Worm (Caenorhabditis elegans) whole organism, L2 larva: ENCODE results near the gene cest-6.

Experiments
- C34F6.9 ChIP-seq: fragments of 150-350 bp; optimal IDR thresholded peaks from 2 replicates; lab custom pipeline; 2014; ENCODE audit warnings: missing biosample characterization, missing genetic modification characterization
- R02D3.7 ChIP-seq: fragments of 150-350 bp; optimal IDR thresholded peaks from 2 replicates; lab custom pipeline; 2014; ENCODE audit warnings: missing biosample characterization, missing genetic modification characterization
- ZK546.5 ChIP-seq: sonication (generic microtip); optimal IDR thresholded peaks from 2 replicates; lab custom pipeline; 2017; ENCODE audit warnings: missing biosample characterization, missing genetic modification characterization
- aly-2 ChIP-seq: fragments of 150-350 bp; optimal IDR thresholded peaks from 2 replicates; lab custom pipeline; 2014; ENCODE audit warnings: missing biosample characterization, missing genetic modification characterization
- ama-1 ChIP-seq: fragments of 150-350 bp; optimal IDR thresholded peaks from 2 replicates; lab custom pipeline; 2018; ENCODE audit warnings: inconsistent platforms
- ceh-82 ChIP-seq: fragments of 150-350 bp; optimal IDR thresholded peaks from 2 replicates; lab custom pipeline; 2014; ENCODE audit warnings: missing biosample characterization, missing genetic modification characterization
- crh-2 ChIP-seq: sonication (generic microtip); optimal IDR thresholded peaks from 2 replicates; lab custom pipeline; 2017; ENCODE audit warnings: missing biosample characterization, missing genetic modification characterization
- dmd-4 ChIP-seq: sonication (generic microtip); optimal IDR thresholded peaks from 2 replicates; lab custom pipeline; 2017; ENCODE audit warnings: missing biosample characterization, missing genetic modification characterization
- egl-27 ChIP-seq: sonication (generic microtip); optimal IDR thresholded peaks from 3 replicates; lab custom pipeline; 2017; ENCODE audit warnings: missing biosample characterization, missing genetic modification reagents, missing genetic modification characterization
- elt-1 ChIP-seq: fragments of 150-350 bp; optimal IDR thresholded peaks from 2 replicates; lab custom pipeline; 2014; ENCODE audit warnings: missing biosample characterization, missing genetic modification characterization
- elt-3 ChIP-seq: sonication (generic microtip); optimal IDR thresholded peaks from 2 replicates; lab custom pipeline; 2017; ENCODE audit warnings: missing biosample characterization, missing genetic modification characterization
- lin-39 ChIP-seq: fragments of 150-350 bp; optimal IDR thresholded peaks from 2 replicates; lab custom pipeline; 2014; ENCODE audit warnings: missing biosample characterization, missing genetic modification reagents, missing genetic modification characterization
- lsy-2 ChIP-seq, 2 experiments: fragments of 150-350 bp in 1 of 2; sonication (generic microtip) in 1 of 2; optimal IDR thresholded peaks; 2 replicates each; lab custom pipeline; 2014 to 2017; ENCODE audit warnings: missing biosample characterization in 2 of 2, missing genetic modification characterization in 2 of 2
- mbf-1 ChIP-seq: sonication (generic microtip); optimal IDR thresholded peaks from 2 replicates; lab custom pipeline; 2017; ENCODE audit warnings: missing biosample characterization, missing genetic modification characterization
- nhr-12 ChIP-seq: fragments of 150-350 bp; optimal IDR thresholded peaks from 2 replicates; lab custom pipeline; 2014; ENCODE audit warnings: missing biosample characterization, missing genetic modification characterization
- nhr-129 ChIP-seq: fragments of 150-350 bp; optimal IDR thresholded peaks from 2 replicates; lab custom pipeline; 2014; ENCODE audit warnings: missing biosample characterization, missing genetic modification characterization
- nhr-21 ChIP-seq: fragments of 150-350 bp; optimal IDR thresholded peaks from 2 replicates; lab custom pipeline; 2014; ENCODE audit warnings: missing biosample characterization, missing genetic modification characterization
- nhr-23 ChIP-seq: fragments of 150-350 bp; optimal IDR thresholded peaks from 2 replicates; lab custom pipeline; 2014; ENCODE audit warnings: missing biosample characterization, missing genetic modification reagents, missing genetic modification characterization
- nhr-237 ChIP-seq: fragments of 150-350 bp; optimal IDR thresholded peaks from 2 replicates; lab custom pipeline; 2014; ENCODE audit warnings: missing biosample characterization, missing genetic modification characterization
- nhr-25 ChIP-seq: fragments of 150-350 bp; sonication (generic microtip); optimal IDR thresholded peaks from 3 replicates; lab custom pipeline; 2014; ENCODE audit warnings: missing biosample characterization, missing genetic modification characterization
- nhr-6 ChIP-seq: fragments of 150-350 bp; optimal IDR thresholded peaks from 2 replicates; lab custom pipeline; 2014; ENCODE audit warnings: missing biosample characterization, missing genetic modification characterization
- skn-1 ChIP-seq: sonication (generic microtip); optimal IDR thresholded peaks from 2 replicates; lab custom pipeline; 2017; ENCODE audit warnings: missing biosample characterization, missing genetic modification characterization
- sma-3 ChIP-seq: sonication (generic microtip); optimal IDR thresholded peaks from 2 replicates; lab custom pipeline; 2016; ENCODE audit warnings: missing genetic modification reagents, missing genetic modification characterization, missing compliant biosample characterization
- sma-9 ChIP-seq, 2 experiments: fragments of 150-350 bp in 1 of 2; sonication (generic microtip) in 1 of 2; optimal IDR thresholded peaks; 2 replicates each; lab custom pipeline; 2014 to 2016; ENCODE audit warnings: missing genetic modification characterization in 2 of 2, mild to moderate bottlenecking in 1 of 2, missing biosample characterization in 1 of 2, missing compliant biosample characterization in 1 of 2, missing genetic modification reagents in 1 of 2, moderate library complexity in 1 of 2
- snpc-4 ChIP-seq: fragments of 150-350 bp; optimal IDR thresholded peaks from 2 replicates; lab custom pipeline; 2014; ENCODE audit warnings: missing biosample characterization, missing genetic modification characterization
- unc-55 ChIP-seq: fragments of 150-350 bp; sonication (generic microtip); optimal IDR thresholded peaks from 3 replicates; lab custom pipeline; 2014; ENCODE audit warnings: missing biosample characterization, missing genetic modification reagents, missing genetic modification characterization
- unc-62 ChIP-seq: fragments of 150-350 bp; optimal IDR thresholded peaks from 2 replicates; lab custom pipeline; 2014; ENCODE audit warnings: missing biosample characterization, missing genetic modification reagents, missing genetic modification characterization
- zag-1 ChIP-seq: fragments of 150-350 bp; optimal IDR thresholded peaks from 2 replicates; lab custom pipeline; 2014; ENCODE audit warnings: missing biosample characterization, missing genetic modification characterization
- ztf-11 ChIP-seq: sonication (generic microtip); optimal IDR thresholded peaks from 2 replicates; lab custom pipeline; 2017; ENCODE audit warnings: missing biosample characterization, missing genetic modification characterization
- ztf-4 ChIP-seq: fragments of 150-350 bp; optimal IDR thresholded peaks from 2 replicates; lab custom pipeline; 2014; ENCODE audit warnings: missing biosample characterization, missing genetic modification characterization

The cest-6 gene

DNA sequence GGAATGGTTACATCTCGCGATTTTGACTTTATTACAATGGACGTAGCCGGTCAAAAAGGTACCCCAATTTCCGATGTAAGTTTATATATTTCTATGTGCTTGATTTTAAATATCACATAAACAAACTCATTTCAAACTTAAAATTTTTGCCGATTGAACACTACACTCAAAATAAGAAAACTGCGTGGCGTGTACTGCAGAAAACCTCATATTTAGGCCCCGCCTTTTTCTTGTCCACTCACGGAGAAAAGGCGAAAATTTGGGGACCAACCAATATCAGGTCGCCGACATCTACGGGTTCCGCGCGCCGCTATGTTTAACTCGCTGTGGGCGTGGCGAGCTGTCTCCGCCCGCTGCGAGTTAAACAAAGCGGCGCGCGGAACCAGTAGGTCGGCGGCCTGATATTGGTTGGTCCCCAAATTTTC, 14.1 kb downstream of the cest-6 start:
- TF ChIP-seq snpc-4 (tag; lab: Kevin White, UChicago) = peak; percentile 26
- TF ChIP-seq, all 48 proteins: peak for 1; not testable (repeated sequence) for 47

- TF ChIP-seq mbf-1 (tag; lab: Kevin White, UChicago) (no peak), dmd-4 (tag; lab: Kevin White, UChicago) (no peak), R02D3.7 (no peak), ztf-4 (tag; lab: Kevin White, UChicago) (no peak), unc-62 (GFP tag; lab: Kevin White, UChicago) (no peak), nhr-129 (tag; lab: Kevin White, UChicago) (no peak), aly-2 (tag; lab: Kevin White, UChicago) (no peak), snpc-4 (tag; lab: Kevin White, UChicago) (peak; percentile 30), zag-1 (tag; lab: Kevin White, UChicago) (no peak), ztf-11 (no peak), elt-1 (no peak), lsy-2 (tag; optimal IDR thresholded peaks at IDR 0.05; lab: Kevin White, UChicago) (peak in 1 of 2 experiments; percentile 30), nhr-6 (tag; lab: Kevin White, UChicago) (no peak), unc-55 (GFP tag; lab: Kevin White, UChicago) (peak; percentile 59), C34F6.9 (tag; lab: Kevin White, UChicago) (peak; percentile 19)
Observed at ce11 chrIV:6912851-6913588, 15.3 kb downstream of the cest-6 start, which contains the start of gene T22D1.3. Gene T22D1.3 (plus strand): TSS chrIV:6913538.

DNA sequence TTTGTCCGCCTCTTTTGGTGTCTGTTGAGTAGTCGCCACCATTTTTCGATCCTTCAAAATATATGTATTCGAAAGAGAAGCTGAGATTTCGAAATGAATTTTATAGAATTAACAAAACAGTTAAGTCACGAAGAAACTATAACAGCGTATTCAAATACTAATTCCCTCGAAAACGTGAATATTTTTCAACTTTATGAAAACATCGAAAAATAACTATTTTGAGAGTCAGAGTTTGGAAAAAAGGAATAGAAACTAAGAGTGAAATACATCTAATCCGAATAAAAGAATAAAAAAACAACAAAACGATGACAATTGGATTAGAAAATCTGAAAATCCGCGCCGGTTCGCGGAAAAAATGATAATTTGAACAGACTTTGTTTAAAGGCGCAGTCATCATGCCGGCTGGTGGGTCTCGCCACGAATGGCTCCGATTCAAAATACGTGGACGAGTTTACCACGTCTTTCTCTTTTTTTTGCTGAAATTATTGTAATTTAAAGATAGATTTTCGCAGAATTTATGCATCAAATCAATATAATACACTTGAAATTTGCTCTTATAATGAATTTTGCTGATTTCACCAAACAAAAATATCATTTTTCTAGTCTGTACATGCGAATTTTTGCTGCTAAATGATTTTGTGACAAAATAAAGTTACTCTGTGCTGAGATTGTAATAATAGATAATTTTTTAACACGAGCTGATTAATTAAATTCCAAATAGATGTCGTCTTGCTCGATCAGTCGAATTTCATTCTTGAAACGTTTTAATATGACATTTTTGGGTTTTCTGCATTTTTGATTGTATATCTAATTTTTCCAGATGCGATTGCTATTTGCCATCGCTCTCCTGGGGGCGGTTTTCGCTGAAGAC, 18.2 kb downstream of the cest-6 start, which contains the start of the genes rpn-1 and ribo-1:
Gene rpn-1, minus strand, starts transcription at position 51 of the 871 bp plus-strand sequence.
Gene ribo-1, plus strand, starts transcription at position 821 of the 871 bp plus-strand sequence.
- TF ChIP-seq lin-39 (tag; lab: Kevin White, UChicago) (no peak), snpc-4 (tag; lab: Kevin White, UChicago) (peak; percentile 5), nhr-129 (tag; lab: Kevin White, UChicago) (peak; percentile 50), nhr-25 (tag; lab: Kevin White, UChicago) (peak; percentile 12), lsy-2 (tag; optimal IDR thresholded peaks at IDR 0.05; lab: Kevin White, UChicago) (peak in 1 of 2 experiments; percentile 64), C34F6.9 (tag; lab: Kevin White, UChicago) (peak; percentile 74), ama-1 (lab: Kevin White, UChicago) (no peak), crh-2 (peak; percentile 84), skn-1 (peak; percentile 99), unc-55 (GFP tag; lab: Kevin White, UChicago) (peak; percentile 68)

DNA sequence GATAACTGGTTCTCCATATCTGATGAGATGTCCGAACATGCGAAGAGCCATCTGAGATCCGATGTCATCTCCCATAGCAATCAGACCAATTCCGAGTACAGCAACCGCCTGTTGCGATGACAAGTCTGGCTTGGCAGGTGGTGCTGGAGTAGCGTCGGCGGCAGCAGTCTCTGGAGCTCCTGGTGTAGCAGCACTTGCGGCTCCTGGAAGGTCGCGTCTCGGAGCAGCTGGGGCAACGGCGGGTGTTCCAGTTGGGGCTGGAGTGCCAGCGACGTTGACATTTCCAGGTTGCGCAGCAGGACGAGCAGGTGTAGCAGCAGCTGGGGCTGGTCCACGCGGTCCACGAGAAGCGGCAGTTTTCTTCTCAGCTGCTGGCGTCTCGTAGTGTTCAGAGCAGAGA, 20.8 kb downstream of the cest-6 start:
- TF ChIP-seq ztf-4 (tag; lab: Kevin White, UChicago) (no peak), sma-3 (GFP tag; lab: Kevin White, UChicago) (no peak)
- TF ChIP-seq, all 48 proteins: peak for 0

ce11 chrIV:6905947-6906489, 22.3 kb downstream of the cest-6 start, which contains the start of the genes T22D1.17 and T22D1.8:
Gene T22D1.17 (plus strand): TSS chrIV:6905997.
Gene T22D1.8 (minus strand): TSS chrIV:6906348.
- TF ChIP-seq elt-3 (tag; lab: Kevin White, UChicago) = no peak
- peak; percentile 62 for TF ChIP-seq nhr-25 (tag; lab: Kevin White, UChicago)
- peak; percentile 2 for TF ChIP-seq nhr-21 (tag; lab: Kevin White, UChicago)
- TF ChIP-seq, all 48 proteins: peak for 2

DNA sequence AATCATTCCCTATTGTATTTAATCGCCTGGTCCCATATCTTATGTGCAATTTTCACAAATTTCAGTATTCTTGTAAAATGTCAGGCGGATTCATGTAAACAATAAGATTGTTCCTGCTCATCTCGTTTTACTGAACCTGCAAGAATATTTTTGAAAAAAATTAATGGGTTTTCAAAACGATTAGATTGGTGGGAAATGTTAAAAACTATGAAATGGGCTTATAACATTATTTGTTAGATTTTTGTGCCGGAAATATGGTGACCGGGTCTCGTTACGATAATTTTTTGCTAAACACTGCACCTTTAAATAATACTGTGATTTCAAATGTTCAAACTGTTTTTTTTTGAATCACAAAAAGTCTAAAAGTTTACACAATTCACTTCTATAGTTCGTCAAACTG, 22.9 kb downstream of the cest-6 start:
- TF ChIP-seq R02D3.7 (no peak), nhr-12 (tag; lab: Kevin White, UChicago) (no peak), unc-55 (GFP tag; lab: Kevin White, UChicago) (no peak), sma-9 (GFP tag; optimal IDR thresholded peaks at IDR 0.05; lab: Kevin White, UChicago) (no peak), sma-9 (tag; optimal IDR thresholded peaks at IDR 0.05; lab: Kevin White, UChicago) (no peak), lin-39 (tag; lab: Kevin White, UChicago) (no peak), skn-1 (no peak), ceh-82 (no peak), ztf-11 (no peak), nhr-23 (no peak), nhr-129 (tag; lab: Kevin White, UChicago) (no peak), elt-1 (no peak), egl-27 (tag; lab: Kevin White, UChicago) (no peak), lsy-2 (tag; optimal IDR thresholded peaks at IDR 0.05; lab: Kevin White, UChicago) (no peak), nhr-237 (tag; lab: Kevin White, UChicago) (no peak), ZK546.5 (no peak), C34F6.9 (tag; lab: Kevin White, UChicago) (no peak)
